Worm (Caenorhabditis elegans) whole organism, L4 larva: ENCODE measurements around the gene sri-74.

Experiments
- F10B5.3 ChIP-seq: sonication (generic microtip); optimal IDR thresholded peaks from 2 replicates; lab custom pipeline; 2016; ENCODE audit warnings: mild to moderate bottlenecking, missing genetic modification characterization, missing compliant biosample characterization
- F26F4.8 ChIP-seq: fragments of 200-800 bp; sonication (Bioruptor generic); conservative IDR thresholded peaks from 2 replicates; pipeline ENCODE4 v1.3.6; 2022; ENCODE audit warnings: missing genetic modification characterization, missing compliant biosample characterization
- F44E2.7 ChIP-seq: fragments of 200-800 bp; sonication (Bioruptor generic); IDR thresholded peaks from 2 replicates; pipeline ENCODE4 v2.1.2; 2022; ENCODE audit warnings: missing genetic modification characterization, missing compliant biosample characterization
- R02D3.7 ChIP-seq: fragments of 150-350 bp; sonication (generic microtip); optimal IDR thresholded peaks from 3 replicates; lab custom pipeline; 2014; ENCODE audit warnings: missing biosample characterization, missing genetic modification characterization
- Y75B8A.6 ChIP-seq: fragments of 200-800 bp; sonication (Bioruptor generic); IDR thresholded peaks from 2 replicates; pipeline ENCODE4 v1.3.6; 2022; ENCODE audit warnings: missing genetic modification reagents, missing genetic modification characterization, missing compliant biosample characterization
- ZK337.2 ChIP-seq: fragments of 200-800 bp; sonication (Bioruptor generic); IDR thresholded peaks from 2 replicates; pipeline ENCODE4 v1.3.6; 2022; ENCODE audit warnings: missing genetic modification reagents, missing genetic modification characterization, missing compliant biosample characterization
- aha-1 ChIP-seq: fragments of 150-350 bp; peaks from one replicate; lab custom pipeline; 2014; ENCODE audit warnings: missing biosample characterization, missing genetic modification characterization
- arid-1 ChIP-seq: fragments of 200-800 bp; sonication (Bioruptor generic); conservative IDR thresholded peaks from 2 replicates; pipeline ENCODE4 v1.3.6; 2022; ENCODE audit warnings: missing genetic modification reagents, missing genetic modification characterization, missing compliant biosample characterization
- ceh-62 ChIP-seq: sonication (generic microtip); optimal IDR thresholded peaks from 2 replicates; lab custom pipeline; 2017; ENCODE audit warnings: missing biosample characterization, missing genetic modification characterization
- daf-16 ChIP-seq, 3 experiments: sonication (generic microtip); optimal IDR thresholded peaks; 2 replicates each; lab custom pipeline; 2016 to 2017; ENCODE audit warnings: missing genetic modification characterization in 3 of 3, missing genetic modification reagents in 3 of 3, mild to moderate bottlenecking in 2 of 3, missing compliant biosample characterization in 2 of 3, missing biosample characterization in 1 of 3, moderate library complexity in 1 of 3
- daf-19 ChIP-seq: fragments of 200-800 bp; sonication (Bioruptor generic); conservative IDR thresholded peaks from 2 replicates; pipeline ENCODE4 v1.3.6; 2022; ENCODE audit warnings: missing genetic modification characterization, missing compliant biosample characterization
- dmd-6 ChIP-seq: fragments of 200-800 bp; sonication (Bioruptor generic); IDR thresholded peaks from 2 replicates; pipeline ENCODE4 v1.3.6; 2022; ENCODE audit warnings: missing genetic modification reagents, missing genetic modification characterization, missing compliant biosample characterization
- dmd-8 ChIP-seq: fragments of 200-800 bp; sonication (Bioruptor generic); IDR thresholded peaks from 2 replicates; pipeline ENCODE4 v1.3.6; 2022; ENCODE audit warnings: missing genetic modification characterization, missing compliant biosample characterization
- egl-27 ChIP-seq: sonication (generic microtip); optimal IDR thresholded peaks from 3 replicates; lab custom pipeline; 2017; ENCODE audit warnings: missing biosample characterization, missing genetic modification reagents, missing genetic modification characterization
- egl-43 ChIP-seq: fragments of 200-800 bp; sonication (Bioruptor generic); IDR thresholded peaks from 2 replicates; pipeline ENCODE4 v1.3.6; 2022; ENCODE audit warnings: missing genetic modification reagents, missing genetic modification characterization, missing compliant biosample characterization
- fos-1 ChIP-seq: fragments of 150-350 bp; optimal IDR thresholded peaks from 2 replicates; lab custom pipeline; 2014; ENCODE audit warnings: missing biosample characterization, missing genetic modification characterization
- gei-8 ChIP-seq: fragments of 200-800 bp; sonication (Bioruptor generic); optimal IDR thresholded peaks from 2 replicates; lab custom pipeline; 2018; ENCODE audit warnings: mild to moderate bottlenecking, missing genetic modification characterization, missing compliant biosample characterization
- hif-1 ChIP-seq, 2 experiments: sonication (generic microtip); optimal IDR thresholded peaks; 2 replicates each; lab custom pipeline; 2016 to 2017; ENCODE audit warnings: missing compliant biosample characterization in 2 of 2, missing genetic modification characterization in 2 of 2, missing genetic modification reagents in 2 of 2, missing genotype in 2 of 2, mild to moderate bottlenecking in 1 of 2
- hlh-30 ChIP-seq: sonication (generic microtip); optimal IDR thresholded peaks from 2 replicates; lab custom pipeline; 2017; ENCODE audit warnings: antibody characterized with exemption, mild to moderate bottlenecking, missing genetic modification characterization, missing compliant biosample characterization; ENCODE audit not compliant: insufficient read depth
- lim-7 ChIP-seq: fragments of 200-800 bp; sonication (Bioruptor generic); IDR thresholded peaks from 2 replicates; pipeline ENCODE4 v1.3.6; 2022; ENCODE audit warnings: missing genetic modification characterization, missing compliant biosample characterization
- lin-1 ChIP-seq: fragments of 200-800 bp; sonication (Bioruptor generic); IDR thresholded peaks from 2 replicates; pipeline ENCODE4 v1.3.6; 2022; ENCODE audit warnings: missing genetic modification reagents, missing genetic modification characterization, missing compliant biosample characterization
- lin-13 ChIP-seq: fragments of 150-350 bp; optimal IDR thresholded peaks from 2 replicates; lab custom pipeline; 2014; ENCODE audit warnings: missing biosample characterization, missing genetic modification reagents, missing genetic modification characterization
- lin-38 ChIP-seq: fragments of 200-800 bp; sonication (Bioruptor generic); IDR thresholded peaks from 2 replicates; pipeline ENCODE4 v1.3.6; 2022; ENCODE audit warnings: missing genetic modification reagents, missing genetic modification characterization, missing compliant biosample characterization
- madf-9 ChIP-seq: fragments of 200-800 bp; sonication (Bioruptor generic); conservative IDR thresholded peaks from 2 replicates; pipeline ENCODE4 v1.3.6; 2022; ENCODE audit warnings: missing genetic modification reagents, missing genetic modification characterization, missing compliant biosample characterization
- mdl-1 ChIP-seq, 2 experiments: fragments of 150-350 bp in 1 of 2; sonication (generic microtip) in 1 of 2; optimal IDR thresholded peaks; 2 replicates each; lab custom pipeline; 2014 to 2017; ENCODE audit warnings: missing biosample characterization in 2 of 2, missing genetic modification characterization in 2 of 2
- mdt-29 ChIP-seq: fragments of 200-800 bp; sonication (Bioruptor generic); IDR thresholded peaks from 2 replicates; pipeline ENCODE4 v1.3.6; 2022; ENCODE audit warnings: missing genetic modification reagents, missing genetic modification characterization, missing compliant biosample characterization
- mxl-3 ChIP-seq: fragments of 200-800 bp; sonication (Bioruptor generic); optimal IDR thresholded peaks from 2 replicates; lab custom pipeline; 2018; ENCODE audit warnings: mild to moderate bottlenecking, missing genetic modification characterization, missing compliant biosample characterization
- nhr-10 ChIP-seq: fragments of 150-350 bp; optimal IDR thresholded peaks from 2 replicates; lab custom pipeline; 2014; ENCODE audit warnings: missing biosample characterization, missing genetic modification characterization
- nhr-11 ChIP-seq: fragments of 150-350 bp; optimal IDR thresholded peaks from 2 replicates; lab custom pipeline; 2014; ENCODE audit warnings: missing biosample characterization, missing genetic modification characterization
- nhr-111 ChIP-seq: fragments of 200-800 bp; sonication (Bioruptor generic); optimal IDR thresholded peaks from 2 replicates; lab custom pipeline; 2018; ENCODE audit warnings: mild to moderate bottlenecking, missing genetic modification characterization, missing compliant biosample characterization
- nhr-28 ChIP-seq: fragments of 150-350 bp; optimal IDR thresholded peaks from 2 replicates; lab custom pipeline; 2014; ENCODE audit warnings: missing biosample characterization, missing genetic modification characterization
- nhr-42 ChIP-seq: fragments of 200-800 bp; sonication (Bioruptor generic); IDR thresholded peaks from 2 replicates; pipeline ENCODE4 v1.3.6; 2022; ENCODE audit warnings: missing genetic modification characterization, missing compliant biosample characterization
- nhr-6 ChIP-seq: fragments of 150-350 bp; optimal IDR thresholded peaks from 2 replicates; lab custom pipeline; 2014; ENCODE audit warnings: missing biosample characterization, missing genetic modification characterization
- pha-4 ChIP-seq, 2 experiments: fragments of 150-350 bp in 1 of 2; fragments of 200-800 bp in 1 of 2; sonication (Bioruptor generic) in 1 of 2; IDR thresholded peaks in 1 of 2; optimal IDR thresholded peaks in 1 of 2; 2 replicates each; pipeline versions ENCODE4 v1.3.6 to Lab custom; 2014 to 2022; ENCODE audit warnings: missing genetic modification characterization in 2 of 2, missing genetic modification reagents in 2 of 2, missing biosample characterization in 1 of 2, missing compliant biosample characterization in 1 of 2
- php-3 ChIP-seq: fragments of 200-800 bp; sonication (Bioruptor generic); IDR thresholded peaks from 2 replicates; pipeline ENCODE4 v1.3.6; 2022; ENCODE audit warnings: missing genetic modification reagents, missing genetic modification characterization, missing compliant biosample characterization
- rbr-2 ChIP-seq: sonication (generic microtip); optimal IDR thresholded peaks from 2 replicates; lab custom pipeline; 2016; ENCODE audit warnings: missing genotype, missing genetic modification characterization, missing compliant biosample characterization
- spr-3 ChIP-seq: fragments of 200-800 bp; sonication (Bioruptor generic); optimal IDR thresholded peaks from 2 replicates; lab custom pipeline; 2018; ENCODE audit warnings: mild to moderate bottlenecking, missing genetic modification characterization, missing compliant biosample characterization

The sri-74 gene

DNA sequence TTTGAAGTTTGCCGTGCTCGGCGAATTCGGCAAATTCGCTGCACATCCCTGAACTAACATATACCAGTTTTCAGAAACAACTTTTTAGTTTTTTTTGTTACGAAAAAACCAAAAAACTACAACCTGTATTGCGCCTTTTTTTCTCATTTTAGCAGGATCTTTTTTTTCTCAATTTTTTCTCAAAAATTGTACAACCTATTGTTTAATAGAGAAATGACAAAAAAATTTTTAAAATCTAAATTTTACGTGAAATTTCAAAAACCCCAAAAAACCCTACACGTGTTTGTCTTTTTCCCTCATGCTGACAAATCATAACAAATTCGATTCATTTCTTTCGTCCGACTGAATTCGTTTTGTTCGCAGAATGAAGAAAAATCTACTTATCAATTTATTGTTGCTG is 37.0 kb downstream of the sri-74 start, which contains the start of gene K02F6.3:
Gene K02F6.3 (plus strand): TSS at position 301 of the 400 bp plus-strand sequence.
- TF ChIP-seq egl-27 (tag; lab: Kevin White, UChicago) (no peak), lin-13 (GFP tag; lab: Kevin White, UChicago) (no peak), daf-16 (GFP tag; optimal IDR thresholded peaks at IDR 0.05; lab: Kevin White, UChicago) (no peak), daf-16 (tag; optimal IDR thresholded peaks at IDR 0.05; lab: Kevin White, UChicago) (no peak), lin-38 (GFP tag; lab: Robert Waterston, UW) (no peak), hlh-30 (tag; lab: Kevin White, UChicago) (no peak), hif-1 (tag; optimal IDR thresholded peaks at IDR 0.05; lab: Kevin White, UChicago) (no peak), ZK337.2 (no peak), F26F4.8 (no peak), F10B5.3 (no peak), aha-1 (tag; lab: Kevin White, UChicago) (no peak), php-3 (GFP tag; lab: Robert Waterston, UW) (no peak), nhr-42 (GFP tag; lab: Robert Waterston, UW) (no peak), nhr-6 (tag; lab: Kevin White, UChicago) (no peak), nhr-10 (tag; lab: Kevin White, UChicago) (no peak), ceh-62 (tag; lab: Kevin White, UChicago) (no peak), nhr-11 (tag; lab: Kevin White, UChicago) (no peak), mdt-29 (GFP tag; lab: Robert Waterston, UW) (no peak), egl-43 (no peak), Y75B8A.6 (GFP tag; lab: Robert Waterston, UW) (no peak)

DNA sequence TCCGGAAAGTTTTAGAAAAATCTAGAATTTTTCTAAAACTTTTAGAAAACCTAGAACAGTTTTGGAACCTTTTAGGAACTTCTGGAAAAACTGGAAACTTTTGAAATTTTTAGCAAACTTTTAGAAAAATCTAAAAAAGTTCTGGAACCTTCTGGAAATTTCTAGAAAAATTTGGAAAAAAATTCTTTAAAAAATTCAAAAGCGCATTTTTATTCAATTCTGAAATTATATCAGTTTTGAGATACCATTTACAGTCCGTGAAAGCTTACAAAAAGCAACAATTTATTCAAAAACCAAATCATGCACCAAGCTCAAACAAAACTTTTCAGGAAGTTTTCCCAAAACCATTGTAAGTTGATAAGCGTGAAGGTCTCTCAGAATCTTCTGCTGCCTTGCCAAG is 44.8 kb downstream of the sri-74 start, which contains the start of gene K02F6.4:
Gene K02F6.4 (plus strand): TSS at position 301 of the 400 bp plus-strand sequence.
- TF ChIP-seq pha-4 (GFP tag; IDR thresholded peaks at IDR 0.05; lab: Robert Waterston, UW) (no peak), pha-4 (tag; optimal IDR thresholded peaks at IDR 0.05; lab: Kevin White, UChicago) (no peak), lim-7 (no peak), madf-9 (GFP tag; lab: Robert Waterston, UW) (no peak), dmd-8 (GFP tag; lab: Robert Waterston, UW) (no peak), daf-19 (GFP tag; lab: Robert Waterston, UW) (no peak), R02D3.7 (no peak), rbr-2 (tag; lab: Kevin White, UChicago) (no peak), fos-1 (no peak), lin-1 (GFP tag; lab: Robert Waterston, UW) (no peak), dmd-6 (GFP tag; lab: Robert Waterston, UW) (no peak), gei-8 (GFP tag; lab: Kevin White, UChicago) (no peak), arid-1 (GFP tag; lab: Robert Waterston, UW) (no peak), mdl-1 (tag; optimal IDR thresholded peaks at IDR 0.05; lab: Kevin White, UChicago) (no peak), nhr-111 (GFP tag; lab: Kevin White, UChicago) (no peak), nhr-28 (tag; lab: Kevin White, UChicago) (no peak)
- TF ChIP-seq, all 104 proteins: peak for 0

DNA sequence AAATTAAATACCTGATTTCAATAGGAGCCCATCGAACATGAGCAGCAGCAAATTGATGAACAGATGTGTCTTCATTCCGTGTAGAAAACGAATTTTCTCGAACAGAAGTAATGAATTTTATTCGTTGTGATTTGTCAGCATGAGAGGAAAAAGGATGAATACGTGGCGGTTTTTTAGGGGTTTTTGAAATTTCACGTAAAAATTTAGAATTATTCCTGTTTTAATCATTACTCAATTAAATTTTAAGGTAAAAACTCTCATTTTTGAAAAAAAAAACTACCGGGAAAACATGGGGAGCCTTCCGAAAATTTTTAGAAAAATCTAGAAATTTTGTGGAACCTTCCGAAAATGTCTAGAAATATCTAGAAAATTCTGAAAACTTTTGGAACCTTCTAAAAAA is 45.2 kb downstream of the sri-74 start, which contains the start of gene K02F6.7:
Gene K02F6.7 (minus strand): TSS at position 101 of the 400 bp plus-strand sequence.
- no peak for TF ChIP-seq spr-3 (GFP tag; lab: Kevin White, UChicago)
- no peak for TF ChIP-seq mxl-3 (GFP tag; lab: Kevin White, UChicago)
- no peak for TF ChIP-seq nhr-28 (tag; lab: Kevin White, UChicago)
- TF ChIP-seq F44E2.7 (GFP tag; lab: Robert Waterston, UW) = no peak
- TF ChIP-seq F26F4.8 = no peak
